Worm (Caenorhabditis elegans): ENCODE results near the gene yju-2.

yju-2 gene

ce11 chrIII:7203130-7203775 lies 19.1 kb downstream of the yju-2 start:
- TF ChIP-seq elt-3 (tag; optimal IDR thresholded peaks at IDR 0.05) (peak in 3 of 6 experiments; percentile 44 to 76 (median 61)), pax-3 (tag; optimal IDR thresholded peaks at IDR 0.05) (no peak), nhr-19 (GFP tag; conservative IDR thresholded peaks at IDR 0.05) (peak; percentile 30), blmp-1 (tag; optimal IDR thresholded peaks at IDR 0.05) (peak; percentile 89), lsy-2 (tag; optimal IDR thresholded peaks at IDR 0.05) (peak in 1 of 2 experiments; percentile 57), ceh-82 (tag; optimal IDR thresholded peaks at IDR 0.05) (no peak), aly-2 (tag; optimal IDR thresholded peaks at IDR 0.05) (no peak), nhr-85 (tag) (peak; percentile 89), lin-35 (GFP tag; optimal IDR thresholded peaks at IDR 0.05) (peak in 1 of 2 experiments; percentile 52), nhr-20 (tag; optimal IDR thresholded peaks at IDR 0.05) (peak; percentile 51), nhr-71 (tag; optimal IDR thresholded peaks at IDR 0.05) (peak; percentile 57), nhr-90 (tag; optimal IDR thresholded peaks at IDR 0.05; ENCODE audit: poor library complexity) (peak; percentile 36), nhr-76 (tag; optimal IDR thresholded peaks at IDR 0.05) (no peak), C16A3.4 (tag; optimal IDR thresholded peaks at IDR 0.05) (no peak), dpl-1 (GFP tag; optimal IDR thresholded peaks at IDR 0.05) (peak in 1 of 3 experiments; percentile 5), Y116A8C.19 (tag; optimal IDR thresholded peaks at IDR 0.05; ENCODE audit: borderline replicate concordance) (no peak), grh-1 (GFP tag; IDR thresholded peaks at IDR 0.05) (peak; percentile 74), efl-1 (optimal IDR thresholded peaks at IDR 0.05) (peak in 1 of 2 experiments; percentile 8), efl-1 (GFP tag; optimal IDR thresholded peaks at IDR 0.05 in 1 of 2) (peak in 1 of 2 experiments; percentile 87), unc-30 (tag; optimal IDR thresholded peaks at IDR 0.05) (no peak), egl-27 (tag; optimal IDR thresholded peaks at IDR 0.05) (peak in 1 of 2 experiments; percentile 6), irx-1 (tag; optimal IDR thresholded peaks at IDR 0.05) (peak; percentile 19), lin-14 (GFP tag; optimal IDR thresholded peaks at IDR 0.05) (peak; percentile 57), snu-23 (GFP tag; optimal IDR thresholded peaks at IDR 0.05) (peak; percentile 56), fkh-4 (tag; optimal IDR thresholded peaks at IDR 0.05; ENCODE audit: borderline replicate concordance) (no peak), mep-1 (tag; optimal IDR thresholded peaks at IDR 0.05) (peak; percentile 34), tbx-2 (tag; optimal IDR thresholded peaks at IDR 0.05) (peak; percentile 36)

- TF ChIP-seq pag-3 (tag; optimal IDR thresholded peaks at IDR 0.05; ENCODE audit: borderline replicate concordance, insufficient read depth) = no peak
- no peak for TF ChIP-seq ces-1 (GFP tag; optimal IDR thresholded peaks at IDR 0.05)
- peak; percentile 88 for TF ChIP-seq nhr-11 (tag; optimal IDR thresholded peaks at IDR 0.05)
- no peak for TF ChIP-seq nhr-76 (tag; optimal IDR thresholded peaks at IDR 0.05)
- TF ChIP-seq lin-35 (GFP tag; optimal IDR thresholded peaks at IDR 0.05) = peak; percentile 85 to 92
- no peak for TF ChIP-seq Y116A8C.19 (tag; optimal IDR thresholded peaks at IDR 0.05; ENCODE audit: borderline replicate concordance)
- TF ChIP-seq sox-4 (tag; optimal IDR thresholded peaks at IDR 0.05) = peak; percentile 20
- no peak for TF ChIP-seq sptf-1 (tag; optimal IDR thresholded peaks at IDR 0.05)
- no peak for TF ChIP-seq zag-1 (tag; optimal IDR thresholded peaks at IDR 0.05)
- peak; percentile 80 for TF ChIP-seq grh-1 (GFP tag; IDR thresholded peaks at IDR 0.05)
- TF ChIP-seq lin-14 (GFP tag; optimal IDR thresholded peaks at IDR 0.05) = peak; percentile 90
- TF ChIP-seq hpl-2 (GFP tag; optimal IDR thresholded peaks at IDR 0.05) = peak; percentile 70
- TF ChIP-seq skn-1 (tag; optimal IDR thresholded peaks at IDR 0.05) = peak; percentile 83
- TF ChIP-seq nhr-84 (tag; optimal IDR thresholded peaks at IDR 0.05) = no peak
- TF ChIP-seq unc-30 (tag; optimal IDR thresholded peaks at IDR 0.05) = no peak
- peak; percentile 63 to 87 for TF ChIP-seq egl-27 (tag; optimal IDR thresholded peaks at IDR 0.05)
- TF ChIP-seq nhr-47 (tag; optimal IDR thresholded peaks at IDR 0.05) = peak; percentile 90
- no peak for TF ChIP-seq ceh-63 (GFP tag; optimal IDR thresholded peaks at IDR 0.05)
- TF ChIP-seq dpl-1 (GFP tag; optimal IDR thresholded peaks at IDR 0.05) = peak; percentile 81 to 86 (median 85)
- peak; percentile 76 for TF ChIP-seq lir-3 (tag; optimal IDR thresholded peaks at IDR 0.05; ENCODE audit: poor library complexity)
- TF ChIP-seq rnt-1 (tag; optimal IDR thresholded peaks at IDR 0.05) = peak; percentile 91
- no peak for TF ChIP-seq tlp-1 (tag; optimal IDR thresholded peaks at IDR 0.05)
- TF ChIP-seq nhr-237 (tag; optimal IDR thresholded peaks at IDR 0.05) = peak; percentile 62
- TF ChIP-seq fkh-10 (GFP tag; optimal IDR thresholded peaks at IDR 0.05) = peak; percentile 77
- TF ChIP-seq nhr-90 (tag; optimal IDR thresholded peaks at IDR 0.05; ENCODE audit: poor library complexity) = peak; percentile 87
- no peak for TF ChIP-seq sup-37 (GFP tag; optimal IDR thresholded peaks at IDR 0.05)
- peak; percentile 69 for TF ChIP-seq egl-13 (tag; optimal IDR thresholded peaks at IDR 0.05)
- TF ChIP-seq nhr-12 (tag; optimal IDR thresholded peaks at IDR 0.05) = no peak
- TF ChIP-seq ceh-88 (GFP tag; IDR thresholded peaks at IDR 0.05) = peak; percentile 68
- TF ChIP-seq elt-3 (tag; optimal IDR thresholded peaks at IDR 0.05) = peak in 5 of 6 experiments; percentile 14 to 98 (median 73)
- peak; percentile 91 to 94 for TF ChIP-seq efl-1 (optimal IDR thresholded peaks at IDR 0.05)
- peak; percentile 81 to 98 for TF ChIP-seq efl-1 (GFP tag; optimal IDR thresholded peaks at IDR 0.05 in 1 of 2)
- TF ChIP-seq irx-1 (tag; optimal IDR thresholded peaks at IDR 0.05) = peak; percentile 67
These were observed 23.9 kb downstream of the yju-2 start, which contains the start of gene rpl-6 for ce11 chrIII:7207903-7208497. rpl-6 (plus strand) TSS chrIII:7208447.
